Worm (Caenorhabditis elegans) whole organism, L4 larva: ENCODE data around the gene sur-7.

Experiments
- D1046.2 ChIP-seq: fragments of 200-800 bp; sonication (Bioruptor generic); IDR thresholded peaks from 2 replicates; pipeline ENCODE4 v1.3.6; 2022; ENCODE audit warnings: missing genetic modification characterization, missing compliant biosample characterization
- F49E8.2 ChIP-seq: sonication (generic microtip); optimal IDR thresholded peaks from 2 replicates; lab custom pipeline; 2016; ENCODE audit warnings: missing compliant biosample characterization, mild to moderate bottlenecking, missing genetic modification characterization, borderline replicate concordance
- T20F7.1 ChIP-seq: fragments of 200-800 bp; sonication (Bioruptor generic); optimal IDR thresholded peaks from 2 replicates; lab custom pipeline; 2018; ENCODE audit warnings: mild to moderate bottlenecking, missing genetic modification characterization, missing compliant biosample characterization
- Y105C5A.15 ChIP-seq: fragments of 200-800 bp; sonication (Bioruptor generic); IDR thresholded peaks from 2 replicates; pipeline ENCODE4 v1.3.6; 2022; ENCODE audit warnings: missing genetic modification characterization, missing compliant biosample characterization
- arid-1 ChIP-seq: fragments of 200-800 bp; sonication (Bioruptor generic); conservative IDR thresholded peaks from 2 replicates; pipeline ENCODE4 v1.3.6; 2022; ENCODE audit warnings: missing genetic modification reagents, missing genetic modification characterization, missing compliant biosample characterization
- ceh-32 ChIP-seq: sonication (generic microtip); optimal IDR thresholded peaks from 2 replicates; lab custom pipeline; 2016; ENCODE audit warnings: mild to moderate bottlenecking, missing genetic modification characterization, missing compliant biosample characterization; ENCODE audit not compliant: poor library complexity
- ceh-44 ChIP-seq: fragments of 200-800 bp; sonication (Bioruptor generic); IDR thresholded peaks from 2 replicates; pipeline ENCODE4 v1.3.6; 2022; ENCODE audit warnings: missing genetic modification reagents, missing genetic modification characterization, missing compliant biosample characterization
- ceh-62 ChIP-seq: sonication (generic microtip); optimal IDR thresholded peaks from 2 replicates; lab custom pipeline; 2017; ENCODE audit warnings: missing biosample characterization, missing genetic modification characterization
- ceh-82 ChIP-seq: sonication (generic microtip); optimal IDR thresholded peaks from 2 replicates; lab custom pipeline; 2017; ENCODE audit warnings: missing biosample characterization, missing genetic modification characterization
- daf-12 ChIP-seq: fragments of 150-350 bp; optimal IDR thresholded peaks from 2 replicates; lab custom pipeline; 2014; ENCODE audit warnings: missing biosample characterization, missing genetic modification reagents, missing genetic modification characterization
- daf-16 ChIP-seq, 3 experiments: sonication (generic microtip); optimal IDR thresholded peaks; 2 replicates each; lab custom pipeline; 2016 to 2017; ENCODE audit warnings: missing genetic modification characterization in 3 of 3, missing genetic modification reagents in 3 of 3, mild to moderate bottlenecking in 2 of 3, missing compliant biosample characterization in 2 of 3, missing biosample characterization in 1 of 3, moderate library complexity in 1 of 3
- daf-19 ChIP-seq: fragments of 200-800 bp; sonication (Bioruptor generic); conservative IDR thresholded peaks from 2 replicates; pipeline ENCODE4 v1.3.6; 2022; ENCODE audit warnings: missing genetic modification characterization, missing compliant biosample characterization
- dmd-6 ChIP-seq: fragments of 200-800 bp; sonication (Bioruptor generic); IDR thresholded peaks from 2 replicates; pipeline ENCODE4 v1.3.6; 2022; ENCODE audit warnings: missing genetic modification reagents, missing genetic modification characterization, missing compliant biosample characterization
- dmd-9 ChIP-seq: fragments of 200-800 bp; sonication (Bioruptor generic); IDR thresholded peaks from 2 replicates; pipeline ENCODE4 v1.3.6; 2022; ENCODE audit warnings: missing genetic modification reagents, missing genetic modification characterization, missing compliant biosample characterization
- dpl-1 ChIP-seq: fragments of 150-350 bp; optimal IDR thresholded peaks from 2 replicates; lab custom pipeline; 2014; ENCODE audit warnings: missing biosample characterization, missing genetic modification reagents, missing genetic modification characterization
- dve-1 ChIP-seq: sonication (generic microtip); optimal IDR thresholded peaks from 2 replicates; lab custom pipeline; 2017; ENCODE audit warnings: antibody characterized with exemption, mild to moderate bottlenecking, missing genetic modification characterization, missing compliant biosample characterization; ENCODE audit not compliant: insufficient read depth
- fkh-10 ChIP-seq: fragments of 150-350 bp; optimal IDR thresholded peaks from 2 replicates; lab custom pipeline; 2014; ENCODE audit warnings: missing biosample characterization, missing genetic modification reagents, missing genetic modification characterization
- fos-1 ChIP-seq: fragments of 150-350 bp; optimal IDR thresholded peaks from 2 replicates; lab custom pipeline; 2014; ENCODE audit warnings: missing biosample characterization, missing genetic modification characterization
- gei-8 ChIP-seq: fragments of 200-800 bp; sonication (Bioruptor generic); optimal IDR thresholded peaks from 2 replicates; lab custom pipeline; 2018; ENCODE audit warnings: mild to moderate bottlenecking, missing genetic modification characterization, missing compliant biosample characterization
- hlh-11 ChIP-seq: fragments of 200-800 bp; sonication (Bioruptor generic); optimal IDR thresholded peaks from 2 replicates; lab custom pipeline; 2018; ENCODE audit warnings: mild to moderate bottlenecking, missing genetic modification characterization, missing compliant biosample characterization
- hlh-30 ChIP-seq: sonication (generic microtip); optimal IDR thresholded peaks from 2 replicates; lab custom pipeline; 2017; ENCODE audit warnings: antibody characterized with exemption, mild to moderate bottlenecking, missing genetic modification characterization, missing compliant biosample characterization; ENCODE audit not compliant: insufficient read depth
- hmg-1.1 ChIP-seq: fragments of 200-800 bp; sonication (Bioruptor generic); IDR thresholded peaks from 2 replicates; pipeline ENCODE4 v1.3.6; 2022; ENCODE audit warnings: missing genetic modification reagents, missing genetic modification characterization, missing compliant biosample characterization
- lim-7 ChIP-seq: fragments of 200-800 bp; sonication (Bioruptor generic); IDR thresholded peaks from 2 replicates; pipeline ENCODE4 v1.3.6; 2022; ENCODE audit warnings: missing genetic modification characterization, missing compliant biosample characterization
- lin-15B ChIP-seq: fragments of 150-350 bp; sonication (generic microtip); optimal IDR thresholded peaks from 3 replicates; lab custom pipeline; 2014; ENCODE audit warnings: missing biosample characterization, missing genetic modification characterization
- lsy-2 ChIP-seq, 2 experiments: fragments of 150-350 bp in 1 of 2; sonication (generic microtip) in 1 of 2; optimal IDR thresholded peaks; 2 replicates each; lab custom pipeline; 2014 to 2017; ENCODE audit warnings: missing biosample characterization in 2 of 2, missing genetic modification characterization in 2 of 2
- madf-5 ChIP-seq, 2 experiments: fragments of 200-800 bp; sonication (Bioruptor generic); IDR thresholded peaks; 2 replicates each; pipeline ENCODE4 v1.3.6; 2022; ENCODE audit warnings: missing compliant biosample characterization in 2 of 2, missing genetic modification characterization in 2 of 2
- mdl-1 ChIP-seq, 2 experiments: fragments of 150-350 bp in 1 of 2; sonication (generic microtip) in 1 of 2; optimal IDR thresholded peaks; 2 replicates each; lab custom pipeline; 2014 to 2017; ENCODE audit warnings: missing biosample characterization in 2 of 2, missing genetic modification characterization in 2 of 2
- mes-2 ChIP-seq: sonication (generic microtip); optimal IDR thresholded peaks from 2 replicates; lab custom pipeline; 2016; ENCODE audit warnings: missing genotype, mild to moderate bottlenecking, missing genetic modification characterization, missing compliant biosample characterization; ENCODE audit not compliant: poor library complexity, severe bottlenecking
- mxl-2 ChIP-seq: fragments of 200-800 bp; sonication (Bioruptor generic); conservative IDR thresholded peaks from 2 replicates; pipeline ENCODE4 v1.3.6; 2022; ENCODE audit warnings: missing genetic modification reagents, missing genetic modification characterization, missing compliant biosample characterization
- mxl-3 ChIP-seq: fragments of 200-800 bp; sonication (Bioruptor generic); optimal IDR thresholded peaks from 2 replicates; lab custom pipeline; 2018; ENCODE audit warnings: mild to moderate bottlenecking, missing genetic modification characterization, missing compliant biosample characterization
- nhr-10 ChIP-seq: fragments of 150-350 bp; optimal IDR thresholded peaks from 2 replicates; lab custom pipeline; 2014; ENCODE audit warnings: missing biosample characterization, missing genetic modification characterization
- nhr-102 ChIP-seq: sonication (generic microtip); optimal IDR thresholded peaks from 2 replicates; lab custom pipeline; 2016; ENCODE audit warnings: mild to moderate bottlenecking, missing genetic modification characterization, moderate library complexity, missing compliant biosample characterization
- nhr-11 ChIP-seq: fragments of 150-350 bp; optimal IDR thresholded peaks from 2 replicates; lab custom pipeline; 2014; ENCODE audit warnings: missing biosample characterization, missing genetic modification characterization
- nhr-111 ChIP-seq: fragments of 200-800 bp; sonication (Bioruptor generic); optimal IDR thresholded peaks from 2 replicates; lab custom pipeline; 2018; ENCODE audit warnings: mild to moderate bottlenecking, missing genetic modification characterization, missing compliant biosample characterization
- nhr-237 ChIP-seq: sonication (generic microtip); optimal IDR thresholded peaks from 2 replicates; lab custom pipeline; 2017; ENCODE audit warnings: missing biosample characterization, missing genetic modification characterization
- nhr-28 ChIP-seq: fragments of 150-350 bp; optimal IDR thresholded peaks from 2 replicates; lab custom pipeline; 2014; ENCODE audit warnings: missing biosample characterization, missing genetic modification characterization
- nhr-42 ChIP-seq: fragments of 200-800 bp; sonication (Bioruptor generic); IDR thresholded peaks from 2 replicates; pipeline ENCODE4 v1.3.6; 2022; ENCODE audit warnings: missing genetic modification characterization, missing compliant biosample characterization
- nhr-76 ChIP-seq: fragments of 150-350 bp; optimal IDR thresholded peaks from 2 replicates; lab custom pipeline; 2014; ENCODE audit warnings: missing biosample characterization, missing genetic modification characterization
- pha-4 ChIP-seq, 2 experiments: fragments of 150-350 bp in 1 of 2; fragments of 200-800 bp in 1 of 2; sonication (Bioruptor generic) in 1 of 2; IDR thresholded peaks in 1 of 2; optimal IDR thresholded peaks in 1 of 2; 2 replicates each; pipeline versions ENCODE4 v1.3.6 to Lab custom; 2014 to 2022; ENCODE audit warnings: missing genetic modification characterization in 2 of 2, missing genetic modification reagents in 2 of 2, missing biosample characterization in 1 of 2, missing compliant biosample characterization in 1 of 2
- php-3 ChIP-seq: fragments of 200-800 bp; sonication (Bioruptor generic); IDR thresholded peaks from 2 replicates; pipeline ENCODE4 v1.3.6; 2022; ENCODE audit warnings: missing genetic modification reagents, missing genetic modification characterization, missing compliant biosample characterization
- pqm-1 ChIP-seq: sonication (generic microtip); optimal IDR thresholded peaks from 2 replicates; lab custom pipeline; 2017; ENCODE audit warnings: missing biosample characterization, missing genetic modification characterization
- snpc-4 ChIP-seq: fragments of 150-350 bp; optimal IDR thresholded peaks from 2 replicates; lab custom pipeline; 2014; ENCODE audit warnings: missing biosample characterization, missing genetic modification characterization
- spr-1 ChIP-seq: sonication (generic microtip); optimal IDR thresholded peaks from 2 replicates; lab custom pipeline; 2016; ENCODE audit warnings: mild to moderate bottlenecking, missing genetic modification characterization, missing compliant biosample characterization
- unc-130 ChIP-seq: sonication (generic microtip); optimal IDR thresholded peaks from 2 replicates; lab custom pipeline; 2016; ENCODE audit warnings: missing genetic modification reagents, missing genetic modification characterization, missing compliant biosample characterization
- zfp-3 ChIP-seq: fragments of 200-800 bp; sonication (Bioruptor generic); conservative IDR thresholded peaks from 2 replicates; pipeline ENCODE4 v1.3.6; 2022; ENCODE audit warnings: missing genetic modification reagents, missing genetic modification characterization, missing compliant biosample characterization
- zip-11 ChIP-seq: fragments of 200-800 bp; sonication (Bioruptor generic); IDR thresholded peaks from 2 replicates; pipeline ENCODE4 v1.3.6; 2022; ENCODE audit warnings: missing genetic modification characterization, missing compliant biosample characterization
- ztf-7 ChIP-seq: fragments of 150-350 bp; optimal IDR thresholded peaks from 2 replicates; lab custom pipeline; 2014; ENCODE audit warnings: missing biosample characterization, missing genetic modification characterization

Gene sur-7

ce11 chrX:16346212-16346883 lies 30.0 kb upstream of the sur-7 start (continued):
- TF ChIP-seq nhr-102 (tag; lab: Kevin White, UChicago), result peak; percentile 29
- no peak for TF ChIP-seq dpl-1
- TF ChIP-seq mdl-1 (tag; optimal IDR thresholded peaks at IDR 0.05; lab: Kevin White, UChicago), result peak in 1 of 2 experiments; percentile 69
- TF ChIP-seq ztf-7 (tag; lab: Kevin White, UChicago), result no peak
- no peak for TF ChIP-seq nhr-237
- no peak for TF ChIP-seq ceh-44 (GFP tag; lab: Robert Waterston, UW)
- no peak for TF ChIP-seq snpc-4 (tag; lab: Kevin White, UChicago)
- peak; percentile 85 for TF ChIP-seq dve-1 (tag; lab: Kevin White, UChicago)
- TF ChIP-seq madf-5 (GFP tag; IDR thresholded peaks at IDR 0.05; lab: Robert Waterston, UW), result no peak
- no peak for TF ChIP-seq nhr-11 (tag; lab: Kevin White, UChicago)
- TF ChIP-seq nhr-28 (tag; lab: Kevin White, UChicago), result no peak
- TF ChIP-seq dmd-9 (GFP tag; lab: Robert Waterston, UW), result no peak
- TF ChIP-seq daf-12 (tag; lab: Kevin White, UChicago), result no peak
- no peak for TF ChIP-seq F49E8.2
- TF ChIP-seq hlh-11 (tag; lab: Kevin White, UChicago), result peak; percentile 83
- TF ChIP-seq fos-1 (tag; lab: Kevin White, UChicago), result no peak
- TF ChIP-seq Y105C5A.15 (GFP tag; lab: Robert Waterston, UW), result no peak
- peak; percentile 87 for TF ChIP-seq dmd-6 (GFP tag; lab: Robert Waterston, UW)
- TF ChIP-seq pha-4 (GFP tag; IDR thresholded peaks at IDR 0.05; lab: Robert Waterston, UW), result no peak; the same call in 1 of the 2 replicates
- no peak for TF ChIP-seq pha-4 (tag; optimal IDR thresholded peaks at IDR 0.05; lab: Kevin White, UChicago)
- TF ChIP-seq ceh-62 (tag; lab: Kevin White, UChicago), result no peak
- no peak for TF ChIP-seq mxl-3 (GFP tag; lab: Kevin White, UChicago)
- no peak for TF ChIP-seq fkh-10
- TF ChIP-seq lsy-2 (tag; optimal IDR thresholded peaks at IDR 0.05; lab: Kevin White, UChicago), result peak in 1 of 2 experiments; percentile 18

ce11 chrX:16349019-16349418 lies 27.4 kb upstream of the sur-7 start:
- TF ChIP-seq nhr-10 (tag; lab: Kevin White, UChicago), result peak; percentile 21
- no peak for TF ChIP-seq daf-19 (GFP tag; lab: Robert Waterston, UW)
- TF ChIP-seq gei-8 (GFP tag; lab: Kevin White, UChicago), result no peak
- TF ChIP-seq ceh-32 (tag; lab: Kevin White, UChicago), result no peak
- peak; percentile 37 for TF ChIP-seq T20F7.1 (GFP tag; lab: Kevin White, UChicago)
- peak in 1 of 2 experiments; percentile 60 for TF ChIP-seq mdl-1 (tag; optimal IDR thresholded peaks at IDR 0.05; lab: Kevin White, UChicago)
- no peak for TF ChIP-seq dpl-1
- peak in 1 of 2 experiments; percentile 52 for TF ChIP-seq lsy-2 (tag; optimal IDR thresholded peaks at IDR 0.05; lab: Kevin White, UChicago)
- no peak for TF ChIP-seq nhr-111 (GFP tag; lab: Kevin White, UChicago)
- TF ChIP-seq spr-1 (tag; lab: Kevin White, UChicago), result no peak
- TF ChIP-seq ceh-82 (tag; lab: Kevin White, UChicago), result no peak
- no peak for TF ChIP-seq daf-12 (tag; lab: Kevin White, UChicago)
- no peak for TF ChIP-seq lin-15B
- peak; percentile 51 for TF ChIP-seq nhr-102 (tag; lab: Kevin White, UChicago)
- no peak for TF ChIP-seq unc-130
- TF ChIP-seq hlh-11 (tag; lab: Kevin White, UChicago), result peak; percentile 95
- peak; percentile 81 for TF ChIP-seq pqm-1
- TF ChIP-seq zfp-3 (GFP tag; lab: Robert Waterston, UW), result no peak
- no peak for TF ChIP-seq arid-1 (GFP tag; lab: Robert Waterston, UW)
- no peak for TF ChIP-seq zip-11 (GFP tag; lab: Robert Waterston, UW)
- TF ChIP-seq D1046.2 (GFP tag; lab: Robert Waterston, UW), result no peak
- 0 out of 2 replicates have a peak, but pooled peaks have one; percentile 53 for TF ChIP-seq nhr-42 (GFP tag; lab: Robert Waterston, UW)
- TF ChIP-seq nhr-76 (tag; lab: Kevin White, UChicago), result no peak
- peak; percentile 78 for TF ChIP-seq mxl-3 (GFP tag; lab: Kevin White, UChicago)
- peak; percentile 70 for TF ChIP-seq mes-2
- TF ChIP-seq mxl-2 (GFP tag; lab: Robert Waterston, UW), result no peak
- TF ChIP-seq hmg-1.1 (GFP tag; lab: Robert Waterston, UW), result peak; percentile 34; the same call in 1 of the 2 replicates
- peak; percentile 75 for TF ChIP-seq php-3
- TF ChIP-seq lim-7 (GFP tag; lab: Robert Waterston, UW), result no peak
- peak; percentile 59 for TF ChIP-seq hlh-30
- TF ChIP-seq daf-16 (GFP tag; optimal IDR thresholded peaks at IDR 0.05; lab: Kevin White, UChicago), result peak in 1 of 2 experiments; percentile 31
- peak; percentile 97 for TF ChIP-seq daf-16 (tag; optimal IDR thresholded peaks at IDR 0.05; lab: Kevin White, UChicago)
